Fruit fly (Drosophila melanogaster) whole organism, embryonic: ENCODE data around the gene fend.

ENCODE experiments used
- Aef1 ChIP-seq: fragments of 200-800 bp; sonication (Bioruptor generic); IDR thresholded peaks from 3 replicates; pipeline ENCODE4 v1.3.6; 2022; ENCODE audit warnings: missing biosample characterization, missing genetic modification characterization
- Antp ChIP-seq: fragments of 200-800 bp; sonication (Bioruptor generic); optimal IDR thresholded peaks from 3 replicates; lab custom pipeline; 2016; ENCODE audit warnings: missing biosample characterization, missing genetic modification characterization
- Atf3 ChIP-seq: fragments of 200-800 bp; sonication (Bioruptor generic); optimal IDR thresholded peaks from 3 replicates; lab custom pipeline; 2016; ENCODE audit warnings: missing biosample characterization, missing genetic modification characterization
- BtbVII ChIP-seq: fragments of 200-800 bp; sonication (Bioruptor generic); optimal IDR thresholded peaks from 3 replicates; lab custom pipeline; 2017; ENCODE audit warnings: missing biosample characterization, mild to moderate bottlenecking, missing genetic modification characterization
- CG10431 ChIP-seq: fragments of 200-800 bp; sonication (Bioruptor generic); optimal IDR thresholded peaks from 3 replicates; lab custom pipeline; 2018; ENCODE audit warnings: missing biosample characterization, mild to moderate bottlenecking, missing genetic modification characterization
- CG10565 ChIP-seq: fragments of 200-800 bp; sonication (Bioruptor generic); optimal IDR thresholded peaks from 3 replicates; lab custom pipeline; 2016; ENCODE audit warnings: missing biosample characterization, mild to moderate bottlenecking, missing genetic modification characterization
- CG12236 ChIP-seq: fragments of 200-800 bp; sonication (Bioruptor generic); optimal IDR thresholded peaks from 2 replicates; lab custom pipeline; 2016; ENCODE audit warnings: missing biosample characterization, missing genetic modification characterization
- CG13123 ChIP-seq: fragments of 200-800 bp; sonication (Bioruptor generic); optimal IDR thresholded peaks from 2 replicates; lab custom pipeline; 2016; ENCODE audit warnings: missing biosample characterization, missing genetic modification characterization
- CG15073 ChIP-seq: fragments of 200-800 bp; sonication (Bioruptor generic); optimal IDR thresholded peaks from 2 replicates; lab custom pipeline; 2016; ENCODE audit warnings: missing biosample characterization, missing genetic modification characterization
- CG18011 ChIP-seq: fragments of 200-800 bp; sonication (Bioruptor generic); optimal IDR thresholded peaks from 2 replicates; lab custom pipeline; 2017; ENCODE audit warnings: missing biosample characterization, missing genetic modification characterization, mild to moderate bottlenecking, moderate library complexity, missing genotype
- CG18599 ChIP-seq: fragments of 200-800 bp; sonication (Bioruptor generic); optimal IDR thresholded peaks from 3 replicates; lab custom pipeline; 2017; ENCODE audit warnings: missing biosample characterization, missing genetic modification characterization, mild to moderate bottlenecking, moderate library complexity, missing genetic modification reagents
- CG2202 ChIP-seq: fragments of 200-800 bp; sonication (Bioruptor generic); optimal IDR thresholded peaks from 2 replicates; lab custom pipeline; 2018; ENCODE audit warnings: missing biosample characterization, mild to moderate bottlenecking, missing genetic modification characterization
- CG3847 ChIP-seq: fragments of 200-800 bp; sonication (Bioruptor generic); IDR thresholded peaks from 2 replicates; pipeline ENCODE4 v1.3.6; 2022; ENCODE audit warnings: missing biosample characterization, missing genetic modification characterization
- CG3995 ChIP-seq: fragments of 200-800 bp; sonication (Bioruptor generic); optimal IDR thresholded peaks from 3 replicates; lab custom pipeline; 2016; ENCODE audit warnings: missing biosample characterization, missing genetic modification characterization
- CG4404 ChIP-seq: fragments of 200-800 bp; sonication (Bioruptor generic); IDR thresholded peaks from 2 replicates; pipeline ENCODE4 v1.3.6; 2022; ENCODE audit warnings: missing biosample characterization, missing genetic modification characterization
- CG5245 ChIP-seq: fragments of 200-800 bp; sonication (Bioruptor generic); optimal IDR thresholded peaks from 3 replicates; lab custom pipeline; 2016; ENCODE audit warnings: missing biosample characterization, missing genetic modification characterization
- CG6272 ChIP-seq: fragments of 200-800 bp; sonication (Bioruptor generic); IDR thresholded peaks from 2 replicates; pipeline ENCODE4 v1.3.6; 2022; ENCODE audit warnings: missing biosample characterization, missing genetic modification characterization
- CG6765 ChIP-seq: fragments of 200-800 bp; sonication (Bioruptor generic); optimal IDR thresholded peaks from 3 replicates; lab custom pipeline; 2017; ENCODE audit warnings: missing biosample characterization, mild to moderate bottlenecking, missing genetic modification characterization
- CG7556 ChIP-seq: fragments of 200-800 bp; sonication (Bioruptor generic); optimal IDR thresholded peaks from 2 replicates; lab custom pipeline; 2017; ENCODE audit warnings: missing biosample characterization, mild to moderate bottlenecking, missing genetic modification characterization
- CG8944 ChIP-seq: fragments of 200-800 bp; sonication (Bioruptor generic); optimal IDR thresholded peaks from 3 replicates; lab custom pipeline; 2016; ENCODE audit warnings: missing biosample characterization, missing genetic modification characterization
- CG9817 ChIP-seq: fragments of 200-800 bp; sonication (Bioruptor generic); optimal IDR thresholded peaks from 2 replicates; lab custom pipeline; 2018; ENCODE audit warnings: missing biosample characterization, mild to moderate bottlenecking, missing genetic modification characterization, moderate library complexity
- Dll ChIP-seq: fragments of 200-800 bp; sonication (Bioruptor generic); IDR thresholded peaks from 4 replicates; pipeline ENCODE4 v1.3.6; 2022; ENCODE audit warnings: missing biosample characterization, missing genetic modification characterization; ENCODE audit not compliant: partially characterized antibody
- GATAe ChIP-seq: fragments of 200-800 bp; sonication (Bioruptor generic); conservative IDR thresholded peaks from 2 replicates; pipeline ENCODE4 v1.3.6; 2022; ENCODE audit warnings: missing biosample characterization, missing genetic modification characterization
- H15 ChIP-seq: fragments of 200-800 bp; sonication (Bioruptor generic); IDR thresholded peaks from 3 replicates; pipeline ENCODE4 v1.3.6; 2022; ENCODE audit warnings: missing biosample characterization, missing genetic modification characterization
- Hmx ChIP-seq: fragments of 200-800 bp; sonication (Bioruptor generic); optimal IDR thresholded peaks from 2 replicates; lab custom pipeline; 2016; ENCODE audit warnings: missing biosample characterization, missing genetic modification characterization
- Lpt ChIP-seq: fragments of >200 bp; optimal IDR thresholded peaks from 2 replicates; lab custom pipeline; 2018; ENCODE audit warnings: missing biosample characterization, missing genetic modification characterization
- MTF-1 ChIP-seq: fragments of 200-800 bp; sonication (Bioruptor generic); optimal IDR thresholded peaks from 2 replicates; lab custom pipeline; 2018; ENCODE audit warnings: missing biosample characterization, mild to moderate bottlenecking, missing genetic modification characterization, borderline replicate concordance
- Mrtf ChIP-seq: fragments of 200-800 bp; sonication (Bioruptor generic); IDR thresholded peaks from 3 replicates; pipeline ENCODE4 v1.3.6; 2022; ENCODE audit warnings: missing biosample characterization, missing genetic modification characterization
- Nf-YC ChIP-seq: fragments of 200-800 bp; optimal IDR thresholded peaks from 3 replicates; lab custom pipeline; 2019; ENCODE audit warnings: missing biosample characterization, mild to moderate bottlenecking, missing genetic modification characterization, moderate library complexity
- Opbp ChIP-seq: fragments of 200-800 bp; sonication (Bioruptor generic); IDR thresholded peaks from 3 replicates; pipeline ENCODE4 v1.3.6; 2022; ENCODE audit warnings: missing biosample characterization, missing genetic modification characterization; ENCODE audit not compliant: partially characterized antibody
- Pdp1 ChIP-seq, 2 experiments: fragments of 200-800 bp; sonication (Bioruptor generic); optimal IDR thresholded peaks; 3 replicates each; lab custom pipeline; 2016; ENCODE audit warnings: missing biosample characterization in 2 of 2, missing genetic modification characterization in 2 of 2, mild to moderate bottlenecking in 1 of 2, moderate library complexity in 1 of 2
- Scr ChIP-seq: fragments of 200-800 bp; sonication (Bioruptor generic); IDR thresholded peaks from 2 replicates; pipeline ENCODE4 v1.3.6; 2022; ENCODE audit warnings: missing biosample characterization, missing genetic modification characterization; ENCODE audit not compliant: partially characterized antibody
- ase ChIP-seq: fragments of 200-800 bp; sonication (Bioruptor generic); IDR thresholded peaks from 3 replicates; pipeline ENCODE4 v1.3.6; 2022; ENCODE audit warnings: missing biosample characterization, missing genetic modification characterization
- ash1 ChIP-seq: fragments of 200-800 bp; sonication (Bioruptor generic); optimal IDR thresholded peaks from 2 replicates; lab custom pipeline; 2018; ENCODE audit warnings: missing biosample characterization, mild to moderate bottlenecking, missing genetic modification characterization
- cad ChIP-seq: fragments of >200 bp; optimal IDR thresholded peaks from 2 replicates; lab custom pipeline; 2017; ENCODE audit warnings: missing biosample characterization, missing genetic modification characterization
- cato ChIP-seq: fragments of 200-800 bp; sonication (Bioruptor generic); optimal IDR thresholded peaks from 2 replicates; lab custom pipeline; 2016; ENCODE audit warnings: missing biosample characterization, missing genetic modification characterization, borderline replicate concordance
- crc ChIP-seq: fragments of 200-800 bp; sonication (Bioruptor generic); optimal IDR thresholded peaks from 2 replicates; lab custom pipeline; 2016; ENCODE audit warnings: missing biosample characterization, missing genetic modification characterization
- dpn ChIP-seq, 2 experiments: fragments of 200-800 bp; sonication (Bioruptor generic); optimal IDR thresholded peaks; 3 replicates each; lab custom pipeline; 2016; ENCODE audit warnings: missing biosample characterization in 2 of 2, missing genetic modification characterization in 2 of 2
- en ChIP-seq: fragments of 200-800 bp; sonication (Bioruptor generic); optimal IDR thresholded peaks from 2 replicates; lab custom pipeline; 2016; ENCODE audit warnings: missing biosample characterization, missing genetic modification characterization
- fd64A ChIP-seq: fragments of 200-800 bp; sonication (Bioruptor generic); optimal IDR thresholded peaks from 3 replicates; lab custom pipeline; 2018; ENCODE audit warnings: missing biosample characterization, mild to moderate bottlenecking, missing genetic modification characterization
- gsb ChIP-seq: fragments of 200-800 bp; sonication (Bioruptor generic); IDR thresholded peaks from 2 replicates; pipeline ENCODE4 v1.3.6; 2022; ENCODE audit warnings: missing biosample characterization, missing genetic modification characterization
- lilli ChIP-seq: fragments of 200-800 bp; sonication (Bioruptor generic); optimal IDR thresholded peaks from 3 replicates; lab custom pipeline; 2016; ENCODE audit warnings: missing biosample characterization, missing genetic modification characterization
- mld ChIP-seq: fragments of 200-800 bp; sonication (Bioruptor generic); IDR thresholded peaks from 3 replicates; pipeline ENCODE4 v1.3.6; 2022; ENCODE audit warnings: missing biosample characterization, missing genetic modification characterization; ENCODE audit not compliant: partially characterized antibody
- pan ChIP-seq, 4 experiments: fragments of >200 bp in 3 of 4; fragments of 200-800 bp in 1 of 4; sonication (Bioruptor generic) in 1 of 4; optimal IDR thresholded peaks in 3 of 4; IDR thresholded peaks in 1 of 4; 2 replicates each; pipeline versions ENCODE4 v1.3.6 to Lab custom; 2017 to 2022; ENCODE audit warnings: missing biosample characterization in 2 of 4, missing genetic modification characterization in 2 of 4, mixed read lengths in 1 of 4
- so ChIP-seq: fragments of 200-800 bp; sonication (Bioruptor generic); IDR thresholded peaks from 3 replicates; pipeline ENCODE4 v1.3.6; 2022; ENCODE audit warnings: missing biosample characterization, missing genetic modification characterization
- sob ChIP-seq: fragments of 200-800 bp; sonication (Bioruptor generic); IDR thresholded peaks from 2 replicates; pipeline ENCODE4 v1.3.6; 2022; ENCODE audit warnings: missing biosample characterization, missing genetic modification characterization
- stc ChIP-seq: fragments of 200-800 bp; sonication (Bioruptor generic); IDR thresholded peaks from 2 replicates; pipeline ENCODE4 v1.3.6; 2022; ENCODE audit warnings: missing biosample characterization, missing genetic modification characterization
- sug ChIP-seq: fragments of 200-800 bp; optimal IDR thresholded peaks from 2 replicates; lab custom pipeline; 2019; ENCODE audit warnings: missing biosample characterization, mild to moderate bottlenecking, missing genetic modification characterization, moderate library complexity
- tll ChIP-seq, 2 experiments: fragments of 200-800 bp in 1 of 2; fragments of >200 bp in 1 of 2; sonication (Bioruptor generic) in 1 of 2; optimal IDR thresholded peaks; 2 replicates each; lab custom pipeline; 2017 to 2019; ENCODE audit warnings: missing biosample characterization in 2 of 2, missing genetic modification characterization in 2 of 2, mild to moderate bottlenecking in 1 of 2, moderate library complexity in 1 of 2
- unc-4 ChIP-seq: fragments of 200-800 bp; sonication (Bioruptor generic); IDR thresholded peaks from 2 replicates; pipeline ENCODE4 v1.3.6; 2022; ENCODE audit warnings: missing biosample characterization, missing genetic modification characterization; ENCODE audit not compliant: partially characterized antibody
- yki ChIP-seq: fragments of >200 bp; optimal IDR thresholded peaks from 3 replicates; lab custom pipeline; 2018

Gene fend

DNA sequence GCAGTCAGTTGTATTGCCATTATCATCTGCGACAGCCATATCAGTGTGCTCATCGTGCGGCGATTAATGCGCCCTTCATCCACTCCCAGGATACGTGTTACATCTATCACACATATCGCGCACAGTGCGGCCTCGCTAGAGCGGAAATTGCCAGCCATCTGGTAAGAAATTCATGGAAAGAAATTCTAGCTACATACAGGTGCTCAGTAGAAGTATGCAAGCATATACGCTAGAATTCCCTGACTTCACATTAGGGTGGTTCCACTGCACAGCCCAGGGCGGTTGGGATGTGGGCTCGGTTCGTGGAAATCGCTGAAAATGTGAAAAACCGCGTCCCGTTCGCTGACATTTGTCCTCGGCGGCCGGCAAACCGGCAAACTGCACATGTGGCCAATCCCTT is 6.3 kb upstream of the fend start (continued):
- TF ChIP-seq sug = peak; percentile 21
- peak; percentile 38 for TF ChIP-seq CG2202 (tag; lab: Kevin White, UChicago)
- peak; percentile 60 for TF ChIP-seq gsb (GFP tag; lab: Robert Waterston, UW)
- peak; percentile 83 for TF ChIP-seq CG6272 (GFP tag; lab: Robert Waterston, UW)
- no peak for TF ChIP-seq ash1 (GFP tag; lab: Kevin White, UChicago)
- peak; percentile 78 for TF ChIP-seq CG18599 (GFP tag; lab: Kevin White, UChicago)
- TF ChIP-seq dpn (GFP tag; optimal IDR thresholded peaks at IDR 0.05; lab: Kevin White, UChicago) = peak; percentile 72 to 76
- no peak for TF ChIP-seq CG10565
- TF ChIP-seq Nf-YC (tag; lab: Kevin White, UChicago) = peak; percentile 47
- peak; percentile 18 for TF ChIP-seq BtbVII (GFP tag; lab: Kevin White, UChicago)
- peak; percentile 10 for TF ChIP-seq crc
- TF ChIP-seq Aef1 = peak; percentile 75
- TF ChIP-seq cad = no peak
- TF ChIP-seq ase (GFP tag; lab: Robert Waterston, UW) = peak; percentile 82
- peak; percentile 3 for TF ChIP-seq MTF-1 (GFP tag; lab: Kevin White, UChicago)
- no peak for TF ChIP-seq Scr (GFP tag; lab: Robert Waterston, UW)
- TF ChIP-seq CG7556 (GFP tag; lab: Kevin White, UChicago) = peak; percentile 61
- TF ChIP-seq GATAe (GFP tag; lab: Robert Waterston, UW) = no peak
- peak; percentile 85 for TF ChIP-seq sob (GFP tag; lab: Robert Waterston, UW)
- TF ChIP-seq tll (GFP tag; optimal IDR thresholded peaks at IDR 0.05; lab: Kevin White, UChicago) = no peak
- TF ChIP-seq Lpt = no peak
- TF ChIP-seq pan (optimal IDR thresholded peaks at IDR 0.05; lab: Kevin White, UChicago) = no peak
- peak in 1 of 2 experiments; percentile 81 for TF ChIP-seq pan (GFP tag; optimal IDR thresholded peaks at IDR 0.05 in 1 of 2, IDR thresholded peaks at IDR 0.05 in 1 of 2)
- TF ChIP-seq unc-4 = no peak
- peak; percentile 43 for TF ChIP-seq CG6765 (GFP tag; lab: Kevin White, UChicago)
- TF ChIP-seq Hmx = no peak
- peak; percentile 68 for TF ChIP-seq lilli (GFP tag; lab: Kevin White, UChicago)
- TF ChIP-seq Atf3 = peak; percentile 45
- peak; percentile 85 for TF ChIP-seq Mrtf (GFP tag; lab: Robert Waterston, UW)
- TF ChIP-seq so (GFP tag; lab: Robert Waterston, UW) = peak; percentile 55; the same call in 1 of the 3 replicates
- peak; percentile 86 for TF ChIP-seq Antp (GFP tag; lab: Kevin White, UChicago)
- TF ChIP-seq yki (lab: Kevin White, UChicago) = no peak
- no peak for TF ChIP-seq CG3995 (GFP tag; lab: Kevin White, UChicago)
- TF ChIP-seq CG4404 = peak; percentile 85
- peak; percentile 51 for TF ChIP-seq CG9817 (tag; lab: Kevin White, UChicago)
- peak; percentile 56 for TF ChIP-seq fd64A (GFP tag; lab: Kevin White, UChicago)
- TF ChIP-seq en = no peak
- peak; percentile 68 to 77 for TF ChIP-seq Pdp1 (GFP tag; optimal IDR thresholded peaks at IDR 0.05; lab: Kevin White, UChicago)
- TF ChIP-seq CG10431 = no peak
- TF ChIP-seq CG15073 (GFP tag; lab: Kevin White, UChicago) = no peak
- TF ChIP-seq Dll (GFP tag; lab: Robert Waterston, UW) = no peak
- peak; percentile 79 for TF ChIP-seq CG8944 (GFP tag; lab: Kevin White, UChicago)
- peak; percentile 23 for TF ChIP-seq CG13123
- TF ChIP-seq CG5245 = peak; percentile 57
- TF ChIP-seq cato (GFP tag; lab: Kevin White, UChicago) = no peak
- no peak for TF ChIP-seq mld (GFP tag; lab: Robert Waterston, UW)
- no peak for TF ChIP-seq CG18011 (GFP tag; lab: Kevin White, UChicago)
- TF ChIP-seq H15 (GFP tag; lab: Robert Waterston, UW) = peak; percentile 85
- peak; percentile 17 for TF ChIP-seq CG12236 (GFP tag; lab: Kevin White, UChicago)
- peak; percentile 76 for TF ChIP-seq CG3847 (GFP tag; lab: Robert Waterston, UW)
- no peak for TF ChIP-seq Opbp (GFP tag; lab: Robert Waterston, UW)
- TF ChIP-seq stc (GFP tag; lab: Robert Waterston, UW) = peak; percentile 77
